Fruit fly (Drosophila melanogaster): ENCODE results near the gene CG13760.

- TF ChIP-seq psq (optimal IDR thresholded peaks at IDR 0.05) (no peak), Dll (optimal IDR thresholded peaks at IDR 0.05) (no peak), CG8478 (optimal IDR thresholded peaks at IDR 0.05) (no peak), usp (GFP tag; optimal IDR thresholded peaks at IDR 0.05) (no peak), pan (optimal IDR thresholded peaks at IDR 0.05) (no peak), EcR (GFP tag; optimal IDR thresholded peaks at IDR 0.05) (no peak)
Observed at dm6 chrX:2617417-2617816, 31.9 kb upstream of the CG13760 start.
